Worm (Caenorhabditis elegans): ENCODE data around the gene snx-1.

Gene snx-1

DNA sequence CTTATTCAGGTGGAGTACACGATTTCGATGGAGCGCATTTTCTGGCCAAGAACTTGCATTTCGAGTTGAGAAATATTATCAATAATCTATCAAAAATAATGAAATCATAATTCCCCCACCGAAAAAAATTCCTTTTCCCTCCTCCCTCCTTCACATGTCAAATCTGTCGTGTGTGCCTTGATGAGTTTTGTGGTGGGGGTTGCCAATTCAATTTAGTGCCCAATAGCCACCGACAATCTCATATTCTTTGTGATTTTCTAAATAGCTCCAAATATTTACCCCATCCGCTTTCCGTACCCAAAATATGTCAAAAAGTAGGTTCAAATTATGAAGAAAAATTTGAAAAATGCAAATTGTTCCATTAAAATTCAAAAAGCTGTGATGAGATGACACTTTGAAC lies 33.2 kb downstream of the snx-1 start, which contains the start of gene tmc-1:
tmc-1 (plus strand) TSS at position 189 of the 400 bp plus-strand sequence.
- no peak for TF ChIP-seq unc-120 (tag; optimal IDR thresholded peaks at IDR 0.05; ENCODE audit: poor library complexity, severe bottlenecking)
- peak; percentile 61 for TF ChIP-seq ces-1 (GFP tag; optimal IDR thresholded peaks at IDR 0.05)

DNA sequence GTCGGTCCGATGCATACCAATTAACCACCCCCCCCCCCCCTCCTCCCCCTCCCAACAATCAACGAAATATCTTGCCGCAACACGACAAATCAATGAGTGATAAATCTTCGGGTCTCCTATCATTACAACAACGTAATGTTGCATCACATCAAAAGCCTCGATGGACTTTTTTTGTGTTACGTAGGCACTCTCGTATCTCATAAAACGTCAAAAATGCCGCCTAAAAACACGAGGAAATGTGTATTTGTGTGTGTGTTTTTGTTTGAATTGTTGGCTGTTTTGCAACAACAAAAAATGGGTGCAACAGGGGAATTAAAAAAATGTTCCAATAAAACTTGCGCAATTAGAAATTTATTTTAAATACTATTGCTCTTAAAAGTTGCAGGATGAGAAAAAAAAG lies 38.4 kb downstream of the snx-1 start:
- TF ChIP-seq elt-3 (tag; optimal IDR thresholded peaks at IDR 0.05) (no peak), unc-120 (tag; optimal IDR thresholded peaks at IDR 0.05; ENCODE audit: poor library complexity, severe bottlenecking) (peak; percentile 11)

DNA sequence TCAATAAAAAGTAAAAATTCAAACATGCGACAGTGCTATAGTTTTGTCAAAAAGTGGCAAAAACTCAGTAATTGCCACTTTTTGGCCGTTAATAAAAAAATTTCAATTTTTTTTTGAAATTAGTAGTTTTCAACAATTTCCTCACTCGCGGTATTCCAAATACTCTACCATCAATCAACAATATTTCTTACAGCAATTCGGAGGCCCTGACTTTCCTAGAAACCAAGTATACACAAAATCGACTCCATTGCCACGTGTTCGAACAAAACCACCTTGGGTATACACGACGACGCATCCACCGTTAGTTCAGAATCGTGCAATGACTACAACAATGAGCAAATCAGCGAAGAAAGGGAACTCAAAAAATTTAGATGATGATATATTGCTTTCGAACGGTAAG lies 42.8 kb downstream of the snx-1 start:
- no peak for TF ChIP-seq nhr-2 (tag; optimal IDR thresholded peaks at IDR 0.05)
- TF ChIP-seq elt-1 (tag; optimal IDR thresholded peaks at IDR 0.05; ENCODE audit: borderline replicate concordance, insufficient read depth) = no peak
- TF ChIP-seq lin-13 (tag; optimal IDR thresholded peaks at IDR 0.05) = no peak
- no peak for TF ChIP-seq ztf-11 (tag; optimal IDR thresholded peaks at IDR 0.05)
- TF ChIP-seq cnd-1 (tag; optimal IDR thresholded peaks at IDR 0.05) = no peak
- no peak for TF ChIP-seq lsy-2 (tag; optimal IDR thresholded peaks at IDR 0.05)
- TF ChIP-seq pha-4 (tag; optimal IDR thresholded peaks at IDR 0.05) = no peak
- TF ChIP-seq lin-32 (GFP tag; optimal IDR thresholded peaks at IDR 0.05) = no peak
- no peak for TF ChIP-seq nhr-12 (tag; optimal IDR thresholded peaks at IDR 0.05)
- TF ChIP-seq unc-39 (tag; optimal IDR thresholded peaks at IDR 0.05) = no peak
- TF ChIP-seq nhr-76 (tag; optimal IDR thresholded peaks at IDR 0.05) = no peak
- no peak for TF ChIP-seq mab-5 (tag; optimal IDR thresholded peaks at IDR 0.05)
- TF ChIP-seq snpc-4 (tag; optimal IDR thresholded peaks at IDR 0.05) = no peak
- no peak for TF ChIP-seq unc-120 (tag; optimal IDR thresholded peaks at IDR 0.05; ENCODE audit: poor library complexity, severe bottlenecking)
- TF ChIP-seq ceh-83 (GFP tag; optimal IDR thresholded peaks at IDR 0.05) = no peak
- no peak for TF ChIP-seq sem-2 (GFP tag; optimal IDR thresholded peaks at IDR 0.05)
- no peak for TF ChIP-seq drap-1 (GFP tag; optimal IDR thresholded peaks at IDR 0.05)
- no peak for TF ChIP-seq ceh-39 (tag; optimal IDR thresholded peaks at IDR 0.05)
- TF ChIP-seq blmp-1 (tag; optimal IDR thresholded peaks at IDR 0.05) = no peak

DNA sequence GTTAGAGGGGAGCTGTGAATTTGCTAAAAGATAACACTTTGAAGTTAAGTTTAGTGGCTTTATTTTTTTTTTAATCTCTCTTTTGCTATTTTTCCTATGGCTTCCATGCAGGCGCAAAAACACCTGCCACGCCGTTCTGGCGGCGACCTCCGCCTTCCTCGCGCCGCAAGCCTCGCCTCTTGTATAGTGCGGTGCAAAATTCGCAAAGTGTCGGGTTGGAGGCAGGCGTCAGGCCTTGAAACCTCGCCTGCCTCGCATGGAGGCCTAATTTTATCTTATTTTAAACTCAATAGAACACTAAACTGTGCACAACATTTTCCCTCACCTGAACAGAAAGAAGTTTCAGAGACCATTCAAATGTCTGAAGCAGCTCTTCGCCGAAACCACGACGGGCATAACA lies 43.2 kb downstream of the snx-1 start:
- TF ChIP-seq blmp-1 (tag; optimal IDR thresholded peaks at IDR 0.05) = no peak
- TF ChIP-seq mep-1 (tag; optimal IDR thresholded peaks at IDR 0.05) = no peak
- TF ChIP-seq lin-13 (tag; optimal IDR thresholded peaks at IDR 0.05) = no peak
- TF ChIP-seq nhr-28 (tag; optimal IDR thresholded peaks at IDR 0.05) = no peak
- no peak for TF ChIP-seq flh-1 (GFP tag; optimal IDR thresholded peaks at IDR 0.05)
- TF ChIP-seq ham-2 (GFP tag; optimal IDR thresholded peaks at IDR 0.05) = no peak
- TF ChIP-seq unc-62 (GFP tag; optimal IDR thresholded peaks at IDR 0.05) = no peak
- TF ChIP-seq unc-39 (tag; optimal IDR thresholded peaks at IDR 0.05) = no peak
- no peak for TF ChIP-seq lin-32 (GFP tag; optimal IDR thresholded peaks at IDR 0.05)
- TF ChIP-seq sem-2 (GFP tag; optimal IDR thresholded peaks at IDR 0.05) = no peak
- no peak for TF ChIP-seq mls-2 (tag; optimal IDR thresholded peaks at IDR 0.05)
- no peak for TF ChIP-seq lsy-2 (tag; optimal IDR thresholded peaks at IDR 0.05)
- TF ChIP-seq unc-120 (tag; optimal IDR thresholded peaks at IDR 0.05; ENCODE audit: poor library complexity, severe bottlenecking) = no peak
- TF ChIP-seq pha-4 (tag; optimal IDR thresholded peaks at IDR 0.05) = no peak
- no peak for TF ChIP-seq hlh-1 (tag; optimal IDR thresholded peaks at IDR 0.05)
- no peak for TF ChIP-seq drap-1 (GFP tag; optimal IDR thresholded peaks at IDR 0.05)
- no peak for TF ChIP-seq ceh-83 (GFP tag; optimal IDR thresholded peaks at IDR 0.05)

DNA sequence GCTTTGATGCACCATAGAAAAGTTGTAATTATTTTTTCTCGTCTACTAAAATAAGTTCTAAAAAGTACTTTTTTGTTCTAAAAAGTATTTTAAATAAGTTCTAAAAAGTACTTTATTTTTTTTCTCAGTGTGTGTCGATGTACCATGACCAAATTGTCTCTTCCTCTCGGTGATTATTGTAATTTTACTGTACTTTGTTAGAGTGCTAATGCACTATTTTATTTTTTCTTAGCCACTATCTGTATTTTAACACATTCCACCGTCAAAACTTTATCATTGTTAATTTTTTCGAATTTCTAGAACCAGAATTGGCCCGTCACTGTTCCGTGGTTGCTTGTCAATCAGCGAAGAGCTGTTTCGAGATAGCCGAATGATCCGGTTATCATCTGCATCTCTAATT lies 51.2 kb downstream of the snx-1 start, which contains the start of gene hot-8:
hot-8 (plus strand) TSS at position 301 of the 400 bp plus-strand sequence.
- no peak for TF ChIP-seq snpc-4 (tag; optimal IDR thresholded peaks at IDR 0.05)
- no peak for TF ChIP-seq cnd-1 (tag; optimal IDR thresholded peaks at IDR 0.05)
- TF ChIP-seq sptf-1 (tag; optimal IDR thresholded peaks at IDR 0.05) = no peak

DNA sequence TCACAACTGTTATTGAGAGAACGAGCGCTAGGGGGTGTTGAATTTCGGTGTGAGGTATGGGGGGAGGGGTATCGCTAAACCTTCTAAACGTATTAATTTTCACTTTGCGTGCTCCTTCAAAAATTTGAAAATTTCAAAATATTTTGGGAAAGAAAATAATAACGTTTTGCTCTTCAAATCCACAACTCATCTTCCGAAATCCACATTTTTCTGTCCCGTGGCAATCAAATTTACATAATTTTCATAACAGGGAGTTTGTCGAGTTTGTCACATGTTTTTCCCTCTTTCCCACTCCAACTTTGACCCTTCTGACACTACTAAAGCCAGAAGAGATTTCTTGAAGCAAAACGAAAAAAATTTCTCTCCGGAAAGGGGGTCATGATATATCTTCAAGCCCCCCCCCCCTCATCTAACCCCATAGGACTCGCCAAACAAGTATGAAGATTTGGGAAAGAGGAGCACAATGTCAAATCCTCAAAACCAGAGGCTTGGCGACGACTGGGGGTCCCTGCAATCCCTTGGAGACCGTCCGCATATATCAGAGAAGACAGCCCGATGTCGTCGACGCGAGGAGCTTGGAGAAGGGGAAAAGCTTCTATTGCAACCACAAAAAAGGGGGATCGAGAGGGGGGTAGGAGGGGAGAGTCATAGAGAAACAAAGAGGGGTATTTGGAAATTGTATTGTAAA lies 52.6 kb downstream of the snx-1 start:
- peak; percentile 52 for TF ChIP-seq ces-1 (GFP tag; optimal IDR thresholded peaks at IDR 0.05)
- no peak for TF ChIP-seq nhr-237 (tag; optimal IDR thresholded peaks at IDR 0.05)
- no peak for TF ChIP-seq sem-2 (GFP tag; optimal IDR thresholded peaks at IDR 0.05)
- no peak for TF ChIP-seq ceh-83 (GFP tag; optimal IDR thresholded peaks at IDR 0.05)
- TF ChIP-seq nhr-12 (tag; optimal IDR thresholded peaks at IDR 0.05) = no peak

Measured in whole organism, mixed stage, embryonic.